Worm (Caenorhabditis elegans) whole organism, late embryonic: ENCODE data around the gene F36A4.4.

Source experiments
- ama-1 ChIP-seq: fragments of 150-350 bp; optimal IDR thresholded peaks from 2 replicates; lab custom pipeline; 2014
- ceh-14 ChIP-seq: sonication (generic microtip); optimal IDR thresholded peaks from 2 replicates; lab custom pipeline; 2016; ENCODE audit warnings: missing genotype, missing genetic modification characterization, missing compliant biosample characterization
- ceh-22 ChIP-seq: sonication (generic microtip); optimal IDR thresholded peaks from 2 replicates; lab custom pipeline; 2017; ENCODE audit warnings: missing biosample characterization, missing genetic modification characterization
- gmeb-2 ChIP-seq: sonication (generic microtip); optimal IDR thresholded peaks from 2 replicates; lab custom pipeline; 2016; ENCODE audit warnings: missing genetic modification characterization, inconsistent platforms, missing compliant biosample characterization
- hlh-13 ChIP-seq: fragments of 200-800 bp; sonication (Bioruptor generic); optimal IDR thresholded peaks from 2 replicates; lab custom pipeline; 2018; ENCODE audit warnings: mild to moderate bottlenecking, missing genetic modification characterization, missing compliant biosample characterization
- hlh-6 ChIP-seq: sonication (generic microtip); optimal IDR thresholded peaks from 2 replicates; lab custom pipeline; 2016; ENCODE audit warnings: missing genotype, missing genetic modification characterization, missing compliant biosample characterization
- hlh-8 ChIP-seq: sonication (generic microtip); optimal IDR thresholded peaks from 2 replicates; lab custom pipeline; 2016; ENCODE audit warnings: missing genotype, missing genetic modification characterization, missing compliant biosample characterization
- nhr-11 ChIP-seq: fragments of 150-350 bp; optimal IDR thresholded peaks from 2 replicates; lab custom pipeline; 2014; ENCODE audit warnings: missing biosample characterization, missing genetic modification characterization
- odd-2 ChIP-seq: sonication (generic microtip); optimal IDR thresholded peaks from 2 replicates; lab custom pipeline; 2017; ENCODE audit warnings: antibody characterized with exemption, mild to moderate bottlenecking, missing genetic modification characterization, missing compliant biosample characterization
- pha-4 ChIP-seq: fragments of 150-350 bp; optimal IDR thresholded peaks from 2 replicates; lab custom pipeline; 2018; ENCODE audit warnings: missing biosample characterization, missing genetic modification reagents, missing genetic modification characterization
- pqm-1 ChIP-seq: sonication (generic microtip); optimal IDR thresholded peaks from 2 replicates; lab custom pipeline; 2016; ENCODE audit warnings: missing genetic modification characterization, missing compliant biosample characterization
- pros-1 ChIP-seq: fragments of 150-350 bp; optimal IDR thresholded peaks from 2 replicates; lab custom pipeline; 2014; ENCODE audit warnings: missing biosample characterization, missing genetic modification reagents, missing genetic modification characterization
- ref-2 ChIP-seq: sonication (generic microtip); optimal IDR thresholded peaks from 2 replicates; lab custom pipeline; 2016; ENCODE audit warnings: missing genetic modification characterization, missing compliant biosample characterization
- tbx-2 ChIP-seq: sonication (generic microtip); optimal IDR thresholded peaks from 2 replicates; lab custom pipeline; 2016; ENCODE audit warnings: missing genetic modification characterization, missing compliant biosample characterization

ce11 chrIV:4284020-4284419 lies 16.6 kb downstream of the F36A4.4 start, which contains the start of gene F15E6.6:
- no peak for TF ChIP-seq ama-1
- TF ChIP-seq ceh-22, result no peak
- TF ChIP-seq gmeb-2 (tag; lab: Kevin White, UChicago), result no peak
- no peak for TF ChIP-seq nhr-11 (tag; lab: Kevin White, UChicago)
- no peak for TF ChIP-seq ref-2 (tag; lab: Kevin White, UChicago)
- TF ChIP-seq odd-2 (tag; lab: Kevin White, UChicago), result no peak
- TF ChIP-seq pqm-1 (tag; lab: Kevin White, UChicago), result no peak
- no peak for TF ChIP-seq ceh-14
- TF ChIP-seq tbx-2, result no peak
- TF ChIP-seq hlh-8, result no peak
- TF ChIP-seq hlh-13 (GFP tag; lab: Kevin White, UChicago), result no peak
- no peak for TF ChIP-seq pha-4 (tag; lab: Kevin White, UChicago)
- no peak for TF ChIP-seq hlh-6
- no peak for TF ChIP-seq pros-1 (tag; lab: Kevin White, UChicago)
